Fruit fly (Drosophila melanogaster) whole organism, embryonic: ENCODE results near the gene SelT.

Experiments used
- Ada2b ChIP-seq: fragments of 200-800 bp; sonication (Bioruptor generic); IDR thresholded peaks from 2 replicates; pipeline ENCODE4 v1.3.6; 2022; ENCODE audit warnings: missing biosample characterization, missing genetic modification characterization
- Asciz ChIP-seq: fragments of 200-800 bp; sonication (Bioruptor generic); optimal IDR thresholded peaks from 2 replicates; lab custom pipeline; 2017; ENCODE audit warnings: missing biosample characterization, mild to moderate bottlenecking, missing genetic modification characterization, missing genetic modification reagents
- CG10462 ChIP-seq: fragments of 200-800 bp; sonication (Bioruptor generic); optimal IDR thresholded peaks from 2 replicates; lab custom pipeline; 2016; ENCODE audit warnings: missing biosample characterization, missing genetic modification characterization
- CG12391 ChIP-seq: fragments of 200-800 bp; sonication (Bioruptor generic); optimal IDR thresholded peaks from 3 replicates; lab custom pipeline; 2018; ENCODE audit warnings: missing biosample characterization, mild to moderate bottlenecking, missing genetic modification characterization, moderate library complexity
- CG1529 ChIP-seq: fragments of 200-800 bp; sonication (Bioruptor generic); optimal IDR thresholded peaks from 3 replicates; lab custom pipeline; 2018; ENCODE audit warnings: missing biosample characterization, missing genetic modification characterization
- CG17385 ChIP-seq: fragments of 200-800 bp; sonication (Bioruptor generic); optimal IDR thresholded peaks from 3 replicates; lab custom pipeline; 2018; ENCODE audit warnings: missing biosample characterization, mild to moderate bottlenecking, missing genetic modification characterization
- CG1792 ChIP-seq: fragments of 200-800 bp; sonication (Bioruptor generic); optimal IDR thresholded peaks from 2 replicates; lab custom pipeline; 2016; ENCODE audit warnings: missing biosample characterization, missing genetic modification characterization
- CG18476 ChIP-seq: fragments of 200-800 bp; sonication (Bioruptor generic); optimal IDR thresholded peaks from 2 replicates; lab custom pipeline; 2016; ENCODE audit warnings: missing biosample characterization, mild to moderate bottlenecking, missing genetic modification characterization
- CG3407 ChIP-seq: fragments of 200-800 bp; sonication (Bioruptor generic); optimal IDR thresholded peaks from 2 replicates; lab custom pipeline; 2018; ENCODE audit warnings: missing biosample characterization, mild to moderate bottlenecking, missing genetic modification characterization
- CG3726 ChIP-seq: fragments of 200-800 bp; sonication (Bioruptor generic); IDR thresholded peaks from 3 replicates; pipeline ENCODE4, ENCODE4 v1.3.6; 2022; ENCODE audit warnings: missing biosample characterization, missing genetic modification characterization
- CG3995 ChIP-seq: fragments of 200-800 bp; sonication (Bioruptor generic); optimal IDR thresholded peaks from 3 replicates; lab custom pipeline; 2016; ENCODE audit warnings: missing biosample characterization, missing genetic modification characterization
- CG4360 ChIP-seq: fragments of 200-800 bp; sonication (Bioruptor generic); IDR thresholded peaks from 2 replicates; pipeline ENCODE4 v1.3.6; 2022; ENCODE audit warnings: missing biosample characterization, missing genetic modification characterization
- CG4854 ChIP-seq: fragments of 200-800 bp; sonication (Bioruptor generic); optimal IDR thresholded peaks from 2 replicates; lab custom pipeline; 2016; ENCODE audit warnings: missing biosample characterization, missing genetic modification characterization, inconsistent platforms
- CG6272 ChIP-seq: fragments of 200-800 bp; sonication (Bioruptor generic); IDR thresholded peaks from 2 replicates; pipeline ENCODE4 v1.3.6; 2022; ENCODE audit warnings: missing biosample characterization, missing genetic modification characterization
- CG6683 ChIP-seq: fragments of 200-800 bp; sonication (Bioruptor generic); optimal IDR thresholded peaks from 2 replicates; lab custom pipeline; 2017; ENCODE audit warnings: missing biosample characterization, mild to moderate bottlenecking, missing genetic modification characterization, missing genetic modification reagents
- CG6791 ChIP-seq: fragments of 200-800 bp; sonication (Bioruptor generic); IDR thresholded peaks from 3 replicates; pipeline ENCODE4 v1.3.6; 2022; ENCODE audit warnings: missing biosample characterization, missing genetic modification characterization; ENCODE audit not compliant: partially characterized antibody
- CoRest ChIP-seq: fragments of 200-800 bp; sonication (Bioruptor generic); optimal IDR thresholded peaks from 3 replicates; lab custom pipeline; 2018; ENCODE audit warnings: missing biosample characterization, mild to moderate bottlenecking, missing genetic modification characterization, moderate library complexity
- D ChIP-seq, 2 experiments: fragments of 200-800 bp in 1 of 2; fragments of >200 bp in 1 of 2; sonication (Bioruptor generic) in 1 of 2; optimal IDR thresholded peaks; 2 replicates in 1 of 2; 3 replicates in 1 of 2; lab custom pipeline; 2017; ENCODE audit warnings: mild to moderate bottlenecking in 1 of 2, missing biosample characterization in 1 of 2, missing genetic modification characterization in 1 of 2, missing genetic modification reagents in 1 of 2
- Drgx ChIP-seq: fragments of 200-800 bp; sonication (Bioruptor generic); IDR thresholded peaks from 2 replicates; pipeline ENCODE4 v1.3.6; 2022; ENCODE audit warnings: missing biosample characterization, missing genetic modification characterization
- Ets65A ChIP-seq: fragments of 200-800 bp; sonication (Bioruptor generic); peaks from one replicate; lab custom pipeline; 2016; ENCODE audit warnings: missing biosample characterization, missing genetic modification characterization
- HLH4C ChIP-seq: fragments of 200-800 bp; sonication (Bioruptor generic); IDR thresholded peaks from 3 replicates; pipeline ENCODE4 v1.3.6; 2022; ENCODE audit warnings: missing biosample characterization, missing genetic modification characterization; ENCODE audit not compliant: partially characterized antibody
- Hr3 ChIP-seq: fragments of 200-800 bp; sonication (Bioruptor generic); optimal IDR thresholded peaks from 3 replicates; lab custom pipeline; 2016; ENCODE audit warnings: missing biosample characterization, missing genetic modification characterization
- MBD-R2 ChIP-seq: fragments of 200-800 bp; sonication (Bioruptor generic); IDR thresholded peaks from 2 replicates; pipeline ENCODE4 v1.3.6; 2022; ENCODE audit warnings: missing biosample characterization, missing genetic modification characterization
- NC2α ChIP-seq: fragments of 200-800 bp; sonication (Bioruptor generic); optimal IDR thresholded peaks from 2 replicates; lab custom pipeline; 2016; ENCODE audit warnings: missing biosample characterization, missing genetic modification characterization
- NC2β ChIP-seq: fragments of 200-800 bp; sonication (Bioruptor generic); optimal IDR thresholded peaks from 2 replicates; lab custom pipeline; 2016; ENCODE audit warnings: missing biosample characterization, missing genetic modification characterization
- Nf-YB ChIP-seq: fragments of 200-800 bp; sonication (Bioruptor generic); optimal IDR thresholded peaks from 3 replicates; lab custom pipeline; 2019; ENCODE audit warnings: missing biosample characterization, mild to moderate bottlenecking, missing genetic modification characterization, moderate library complexity
- Ravus ChIP-seq: fragments of 200-800 bp; sonication (Bioruptor generic); IDR thresholded peaks from 2 replicates; pipeline ENCODE4 v1.3.6; 2022; ENCODE audit warnings: missing biosample characterization, missing genetic modification characterization
- Sox100B ChIP-seq: fragments of 200-800 bp; sonication (Bioruptor generic); optimal IDR thresholded peaks from 3 replicates; lab custom pipeline; 2018; ENCODE audit warnings: missing biosample characterization, mild to moderate bottlenecking, missing genetic modification characterization
- Sox102F ChIP-seq: fragments of 200-800 bp; sonication (Bioruptor generic); optimal IDR thresholded peaks from 2 replicates; lab custom pipeline; 2018; ENCODE audit warnings: missing biosample characterization, mild to moderate bottlenecking, missing genetic modification characterization, moderate library complexity
- TFAM ChIP-seq: fragments of 200-800 bp; sonication (Bioruptor generic); optimal IDR thresholded peaks from 2 replicates; lab custom pipeline; 2017; ENCODE audit warnings: missing biosample characterization, missing genetic modification characterization, inconsistent platforms
- ac ChIP-seq: fragments of 200-800 bp; sonication (Bioruptor generic); optimal IDR thresholded peaks from 3 replicates; lab custom pipeline; 2017; ENCODE audit warnings: missing biosample characterization, mild to moderate bottlenecking, missing genetic modification characterization
- aop ChIP-seq: fragments of 200-800 bp; sonication (Bioruptor generic); IDR thresholded peaks from 2 replicates; pipeline ENCODE4 v1.3.6; 2022; ENCODE audit warnings: missing biosample characterization, missing genetic modification characterization
- danr ChIP-seq: fragments of 200-800 bp; sonication (Bioruptor generic); IDR thresholded peaks from 2 replicates; pipeline ENCODE4 v1.3.6; 2022; ENCODE audit warnings: missing biosample characterization, missing genetic modification characterization
- dati ChIP-seq: fragments of 200-800 bp; sonication (Bioruptor generic); IDR thresholded peaks from 2 replicates; pipeline ENCODE4 v1.3.6; 2022; ENCODE audit warnings: missing biosample characterization, missing genetic modification characterization
- dysf ChIP-seq: fragments of 200-800 bp; sonication (Bioruptor generic); IDR thresholded peaks from 3 replicates; pipeline ENCODE4 v1.3.6; 2022; ENCODE audit warnings: missing biosample characterization, missing genetic modification characterization
- esg ChIP-seq: fragments of 200-800 bp; sonication (Bioruptor generic); conservative IDR thresholded peaks from 2 replicates; pipeline ENCODE4 v1.3.6; 2022; ENCODE audit warnings: missing biosample characterization, missing genetic modification characterization
- gcm2 ChIP-seq: fragments of 200-800 bp; sonication (Bioruptor generic); optimal IDR thresholded peaks from 2 replicates; lab custom pipeline; 2016; ENCODE audit warnings: missing biosample characterization, missing genetic modification characterization
- gro ChIP-seq: fragments of 200-800 bp; sonication (Bioruptor generic); optimal IDR thresholded peaks from 2 replicates; lab custom pipeline; 2016; ENCODE audit warnings: missing biosample characterization, missing genetic modification characterization
- hb ChIP-seq: fragments of 200-800 bp; sonication (Bioruptor generic); IDR thresholded peaks from 3 replicates; pipeline ENCODE4 v1.3.6; 2022; ENCODE audit warnings: missing biosample characterization, missing genetic modification characterization; ENCODE audit not compliant: partially characterized antibody
- klu ChIP-seq: fragments of 200-800 bp; sonication (Bioruptor generic); IDR thresholded peaks from 2 replicates; pipeline ENCODE4 v1.3.6; 2022; ENCODE audit warnings: missing biosample characterization, missing genetic modification characterization
- knrl ChIP-seq: fragments of 200-800 bp; sonication (Bioruptor generic); IDR thresholded peaks from 3 replicates; pipeline ENCODE4 v1.3.6; 2022; ENCODE audit warnings: missing biosample characterization, missing genetic modification characterization; ENCODE audit not compliant: partially characterized antibody
- lmd ChIP-seq: fragments of 200-800 bp; sonication (Bioruptor generic); IDR thresholded peaks from 2 replicates; pipeline ENCODE4 v1.3.6; 2022; ENCODE audit warnings: missing biosample characterization, missing genetic modification characterization
- pb ChIP-seq: fragments of 200-800 bp; sonication (Bioruptor generic); optimal IDR thresholded peaks from 3 replicates; lab custom pipeline; 2016; ENCODE audit warnings: missing biosample characterization, missing genetic modification characterization
- repo ChIP-seq: fragments of 200-800 bp; sonication (Bioruptor generic); optimal IDR thresholded peaks from 2 replicates; lab custom pipeline; 2016; ENCODE audit warnings: missing biosample characterization, missing genetic modification characterization
- salm ChIP-seq: fragments of 200-800 bp; sonication (Bioruptor generic); optimal IDR thresholded peaks from 2 replicates; lab custom pipeline; 2018; ENCODE audit warnings: missing biosample characterization, mild to moderate bottlenecking, missing genetic modification characterization
- sens ChIP-seq: fragments of 200-800 bp; sonication (Bioruptor generic); peaks from one replicate; lab custom pipeline; 2016; ENCODE audit warnings: missing biosample characterization, missing genetic modification characterization
- sens-2 ChIP-seq: fragments of 200-800 bp; sonication (Bioruptor generic); IDR thresholded peaks from 2 replicates; pipeline ENCODE4 v1.3.6; 2022; ENCODE audit warnings: missing biosample characterization, missing genetic modification characterization
- stc ChIP-seq: fragments of 200-800 bp; sonication (Bioruptor generic); IDR thresholded peaks from 2 replicates; pipeline ENCODE4 v1.3.6; 2022; ENCODE audit warnings: missing biosample characterization, missing genetic modification characterization
- sug ChIP-seq: fragments of 200-800 bp; optimal IDR thresholded peaks from 2 replicates; lab custom pipeline; 2019; ENCODE audit warnings: missing biosample characterization, mild to moderate bottlenecking, missing genetic modification characterization, moderate library complexity
- tio ChIP-seq: fragments of 200-800 bp; sonication (Bioruptor generic); optimal IDR thresholded peaks from 2 replicates; lab custom pipeline; 2017; ENCODE audit warnings: missing biosample characterization, missing genetic modification characterization, inconsistent platforms
- wdn ChIP-seq: fragments of 200-800 bp; sonication (Bioruptor generic); IDR thresholded peaks from 2 replicates; pipeline ENCODE4 v1.3.6; 2022; ENCODE audit warnings: missing biosample characterization, missing genetic modification characterization
- yki ChIP-seq: fragments of >200 bp; optimal IDR thresholded peaks from 3 replicates; lab custom pipeline; 2018
- zen ChIP-seq: fragments of 200-800 bp; sonication (Bioruptor generic); optimal IDR thresholded peaks from 3 replicates; lab custom pipeline; 2018; ENCODE audit warnings: missing biosample characterization, mild to moderate bottlenecking, missing genetic modification characterization, moderate library complexity

The SelT gene

dm6 chr2L:5042076-5042475 lies 31.4 kb downstream of the SelT start (continued):
- TF ChIP-seq Ada2b (GFP tag; lab: Robert Waterston, UW) (no peak), pb (no peak), yki (lab: Kevin White, UChicago) (no peak), Sox102F (GFP tag; lab: Kevin White, UChicago) (peak; percentile 41), gro (no peak), CG6272 (GFP tag; lab: Robert Waterston, UW) (no peak), CG1792 (no peak), klu (no peak), aop (GFP tag; lab: Robert Waterston, UW) (no peak), CG17385 (GFP tag; lab: Kevin White, UChicago) (peak; percentile 27), CG1529 (GFP tag; lab: Kevin White, UChicago) (peak; percentile 3), Asciz (GFP tag; lab: Kevin White, UChicago) (no peak), dysf (no peak), gcm2 (GFP tag; lab: Kevin White, UChicago) (no peak), esg (GFP tag; lab: Robert Waterston, UW) (no peak), CoRest (tag; lab: Kevin White, UChicago) (peak; percentile 54), CG3726 (GFP tag; lab: Robert Waterston, UW) (no peak), CG6683 (GFP tag; lab: Kevin White, UChicago) (no peak), sens (GFP tag; lab: Kevin White, UChicago) (peak; percentile 88), sens-2 (GFP tag; lab: Robert Waterston, UW) (no peak), zen (peak; percentile 46), dati (no peak), D (optimal IDR thresholded peaks at IDR 0.05; lab: Kevin White, UChicago) (no peak), D (GFP tag; optimal IDR thresholded peaks at IDR 0.05; lab: Kevin White, UChicago) (no peak), wdn (GFP tag; lab: Robert Waterston, UW) (no peak), NC2β (GFP tag; lab: Kevin White, UChicago) (no peak), TFAM (no peak), sug (tag; lab: Kevin White, UChicago) (no peak), Hr3 (no peak), CG12391 (tag; lab: Kevin White, UChicago) (peak; percentile 42), Ets65A (GFP tag; lab: Kevin White, UChicago) (no peak), NC2α (GFP tag; lab: Kevin White, UChicago) (no peak), HLH4C (GFP tag; lab: Robert Waterston, UW) (no peak), ac (GFP tag; lab: Kevin White, UChicago) (no peak), salm (no peak), tio (no peak), Nf-YB (GFP tag; lab: Kevin White, UChicago) (peak; percentile 1), CG10462 (GFP tag; lab: Kevin White, UChicago) (no peak), repo (GFP tag; lab: Kevin White, UChicago) (no peak), CG3995 (GFP tag; lab: Kevin White, UChicago) (no peak), MBD-R2 (GFP tag; lab: Robert Waterston, UW) (no peak), lmd (no peak), Drgx (GFP tag; lab: Robert Waterston, UW) (no peak), Ravus (no peak), knrl (GFP tag; lab: Robert Waterston, UW) (no peak), stc (GFP tag; lab: Robert Waterston, UW) (no peak), CG18476 (GFP tag; lab: Kevin White, UChicago) (no peak), danr (no peak), CG4854 (no peak), CG4360 (no peak), hb (GFP tag; lab: Robert Waterston, UW) (no peak), CG3407 (GFP tag; lab: Kevin White, UChicago) (no peak), Sox100B (GFP tag; lab: Kevin White, UChicago) (no peak), CG6791 (GFP tag; lab: Robert Waterston, UW) (no peak)
